Worm (Caenorhabditis elegans) whole organism, young adult: ENCODE data around the gene rpc-2.

ENCODE experiments used
- B0336.3 ChIP-seq: fragments of 200-800 bp; sonication (Bioruptor generic); IDR thresholded peaks from 2 replicates; pipeline ENCODE4 v1.3.6; 2022; ENCODE audit warnings: missing genetic modification characterization, missing compliant biosample characterization
- C17E4.6 ChIP-seq: fragments of 200-800 bp; sonication (Bioruptor generic); IDR thresholded peaks from 2 replicates; pipeline ENCODE4 v1.3.6; 2022; ENCODE audit warnings: missing genetic modification reagents, missing genetic modification characterization, missing compliant biosample characterization
- D2030.7 ChIP-seq: fragments of 200-800 bp; sonication (Bioruptor generic); IDR thresholded peaks from 2 replicates; pipeline ENCODE4 v1.3.6; 2022; ENCODE audit warnings: missing genetic modification reagents, missing genetic modification characterization, missing compliant biosample characterization
- F22D6.2 ChIP-seq: sonication (generic microtip); optimal IDR thresholded peaks from 2 replicates; lab custom pipeline; 2016; ENCODE audit warnings: mild to moderate bottlenecking, missing genetic modification characterization, missing compliant biosample characterization
- F23B12.7 ChIP-seq: sonication (generic microtip); optimal IDR thresholded peaks from 2 replicates; lab custom pipeline; 2017; ENCODE audit warnings: missing genetic modification characterization, mild to moderate bottlenecking, missing compliant biosample characterization, antibody characterized with exemption, moderate library complexity; ENCODE audit not compliant: insufficient read depth
- F33H1.4 ChIP-seq: fragments of 200-800 bp; sonication (Bioruptor generic); IDR thresholded peaks from 2 replicates; pipeline ENCODE4 v1.3.6; 2022; ENCODE audit warnings: missing genetic modification reagents, missing genetic modification characterization, missing compliant biosample characterization
- F49E8.2 ChIP-seq: sonication (generic microtip); optimal IDR thresholded peaks from 3 replicates; lab custom pipeline; 2017; ENCODE audit warnings: missing genetic modification characterization, mild to moderate bottlenecking, missing compliant biosample characterization, antibody characterized with exemption, moderate library complexity; ENCODE audit not compliant: insufficient read depth
- F57C9.4 ChIP-seq: sonication (generic microtip); optimal IDR thresholded peaks from 2 replicates; lab custom pipeline; 2017; ENCODE audit warnings: mild to moderate bottlenecking, missing genetic modification characterization, missing compliant biosample characterization
- T26A5.8 ChIP-seq: sonication (generic microtip); optimal IDR thresholded peaks from 2 replicates; lab custom pipeline; 2016; ENCODE audit warnings: missing genetic modification characterization, missing compliant biosample characterization
- Y53F4B.3 ChIP-seq: fragments of 200-800 bp; sonication (Bioruptor generic); IDR thresholded peaks from 2 replicates; pipeline ENCODE4 v1.3.6; 2022; ENCODE audit warnings: missing genetic modification reagents, missing genetic modification characterization, missing compliant biosample characterization
- Y79H2A.3 ChIP-seq: fragments of 200-800 bp; sonication (Bioruptor generic); conservative IDR thresholded peaks from 2 replicates; pipeline ENCODE4 v1.3.6; 2022; ENCODE audit warnings: missing genetic modification reagents, missing genetic modification characterization, missing compliant biosample characterization
- ZK185.1 ChIP-seq: sonication (generic microtip); optimal IDR thresholded peaks from 2 replicates; lab custom pipeline; 2016; ENCODE audit warnings: mild to moderate bottlenecking, missing genetic modification characterization, missing compliant biosample characterization; ENCODE audit not compliant: poor library complexity, severe bottlenecking
- akir-1 ChIP-seq: fragments of 200-800 bp; sonication (Bioruptor generic); optimal IDR thresholded peaks from 2 replicates; lab custom pipeline; 2018; ENCODE audit warnings: mild to moderate bottlenecking, missing genetic modification characterization, moderate library complexity, missing compliant biosample characterization
- attf-3 ChIP-seq: fragments of 200-800 bp; sonication (Bioruptor generic); conservative IDR thresholded peaks from 2 replicates; pipeline ENCODE4 v1.3.6; 2022; ENCODE audit warnings: missing genetic modification reagents, missing genetic modification characterization, missing compliant biosample characterization
- attf-6 ChIP-seq: fragments of 200-800 bp; sonication (Bioruptor generic); IDR thresholded peaks from 2 replicates; pipeline ENCODE4 v1.3.6; 2022; ENCODE audit warnings: missing genetic modification reagents, missing genetic modification characterization, missing compliant biosample characterization
- cebp-1 ChIP-seq, 2 experiments: fragments of 200-800 bp in 1 of 2; sonication (Bioruptor generic) in 1 of 2; sonication (generic microtip) in 1 of 2; IDR thresholded peaks in 1 of 2; optimal IDR thresholded peaks in 1 of 2; 2 replicates each; pipeline versions ENCODE4 v1.3.6 to Lab custom; 2017 to 2022; ENCODE audit warnings: missing compliant biosample characterization in 2 of 2, missing genetic modification characterization in 2 of 2, mild to moderate bottlenecking in 1 of 2, missing genetic modification reagents in 1 of 2, moderate library complexity in 1 of 2
- ceh-40 ChIP-seq: fragments of 200-800 bp; sonication (Bioruptor generic); IDR thresholded peaks from 2 replicates; pipeline ENCODE4 v1.3.6; 2022; ENCODE audit warnings: missing genetic modification characterization, missing compliant biosample characterization
- ceh-58 ChIP-seq: fragments of 200-800 bp; sonication (Bioruptor generic); IDR thresholded peaks from 2 replicates; pipeline ENCODE4 v1.3.6; 2022; ENCODE audit warnings: missing genetic modification characterization, missing compliant biosample characterization
- die-1 ChIP-seq: sonication (generic microtip); optimal IDR thresholded peaks from 2 replicates; lab custom pipeline; 2016; ENCODE audit warnings: missing genotype, mild to moderate bottlenecking, missing genetic modification characterization, missing compliant biosample characterization
- dpl-1 ChIP-seq: fragments of 150-350 bp; optimal IDR thresholded peaks from 2 replicates; lab custom pipeline; 2014; ENCODE audit warnings: missing biosample characterization, missing genetic modification reagents, missing genetic modification characterization
- efl-1 ChIP-seq: fragments of 150-350 bp; optimal IDR thresholded peaks from 2 replicates; lab custom pipeline; 2014; ENCODE audit warnings: missing biosample characterization, missing genetic modification reagents, missing genetic modification characterization
- egl-44 ChIP-seq: fragments of 200-800 bp; sonication (Bioruptor generic); IDR thresholded peaks from 2 replicates; pipeline ENCODE4 v1.3.6; 2022; ENCODE audit warnings: missing genetic modification reagents, missing genetic modification characterization, missing compliant biosample characterization
- him-1 ChIP-seq: sonication (generic microtip); optimal IDR thresholded peaks from 2 replicates; lab custom pipeline; 2016; ENCODE audit warnings: missing genotype, missing genetic modification reagents, missing genetic modification characterization, missing compliant biosample characterization
- hmg-1.2 ChIP-seq: fragments of 200-800 bp; sonication (Bioruptor generic); IDR thresholded peaks from 2 replicates; pipeline ENCODE4 v1.3.6; 2022; ENCODE audit warnings: missing genetic modification reagents, missing genetic modification characterization, missing compliant biosample characterization
- hrde-1 ChIP-seq: sonication (generic microtip); optimal IDR thresholded peaks from 2 replicates; lab custom pipeline; 2016; ENCODE audit warnings: missing genetic modification characterization, mild to moderate bottlenecking, missing compliant biosample characterization, moderate library complexity, missing genotype, missing genetic modification reagents, borderline replicate concordance
- hsf-1 ChIP-seq: fragments of 200-800 bp; sonication (Bioruptor generic); IDR thresholded peaks from 2 replicates; pipeline ENCODE4 v1.3.6; 2022; ENCODE audit warnings: missing genetic modification reagents, missing genetic modification characterization, missing compliant biosample characterization
- lin-35 ChIP-seq, 3 experiments: fragments of 150-350 bp in 2 of 3; sonication (generic microtip) in 1 of 3; optimal IDR thresholded peaks; 2 replicates each; lab custom pipeline; 2014 to 2018; ENCODE audit warnings: missing biosample characterization in 3 of 3, missing genetic modification characterization in 3 of 3, missing genetic modification reagents in 3 of 3
- lin-54 ChIP-seq: fragments of 200-800 bp; sonication (Bioruptor generic); optimal IDR thresholded peaks from 2 replicates; lab custom pipeline; 2018; ENCODE audit warnings: mild to moderate bottlenecking, missing genetic modification characterization, missing compliant biosample characterization
- lsl-1 ChIP-seq: fragments of 200-800 bp; sonication (Bioruptor generic); optimal IDR thresholded peaks from 2 replicates; lab custom pipeline; 2018; ENCODE audit warnings: mild to moderate bottlenecking, missing genetic modification characterization, moderate library complexity, missing compliant biosample characterization
- madf-3 ChIP-seq: fragments of 200-800 bp; sonication (Bioruptor generic); IDR thresholded peaks from 2 replicates; pipeline ENCODE4 v1.3.6; 2022; ENCODE audit warnings: missing genetic modification reagents, missing genetic modification characterization, missing compliant biosample characterization
- madf-6 ChIP-seq: fragments of 200-800 bp; sonication (Bioruptor generic); IDR thresholded peaks from 2 replicates; pipeline ENCODE4 v1.3.6; 2022; ENCODE audit warnings: missing genetic modification reagents, missing genetic modification characterization, missing compliant biosample characterization
- nfya-1 ChIP-seq: sonication (generic microtip); optimal IDR thresholded peaks from 2 replicates; lab custom pipeline; 2017; ENCODE audit warnings: antibody characterized with exemption, missing compliant biosample characterization, missing genetic modification characterization, borderline replicate concordance; ENCODE audit not compliant: insufficient read depth
- nfyb-1 ChIP-seq: fragments of 200-800 bp; sonication (Bioruptor generic); IDR thresholded peaks from 2 replicates; pipeline ENCODE4 v1.3.6; 2022; ENCODE audit warnings: missing genetic modification reagents, missing genetic modification characterization, missing compliant biosample characterization
- nhr-80 ChIP-seq: sonication (generic microtip); optimal IDR thresholded peaks from 2 replicates; lab custom pipeline; 2016; ENCODE audit warnings: missing genetic modification characterization, missing compliant biosample characterization
- repo-1 ChIP-seq: sonication (generic microtip); optimal IDR thresholded peaks from 2 replicates; lab custom pipeline; 2017; ENCODE audit warnings: mild to moderate bottlenecking, missing genetic modification characterization, missing compliant biosample characterization
- snpc-3.4 ChIP-seq: sonication (generic microtip); optimal IDR thresholded peaks from 2 replicates; lab custom pipeline; 2017; ENCODE audit warnings: missing genetic modification characterization, mild to moderate bottlenecking, missing compliant biosample characterization, antibody characterized with exemption, moderate library complexity, missing genotype, missing genetic modification reagents
- sptf-2 ChIP-seq: fragments of 200-800 bp; sonication (Bioruptor generic); optimal IDR thresholded peaks from 2 replicates; lab custom pipeline; 2018; ENCODE audit warnings: mild to moderate bottlenecking, missing genetic modification characterization, missing compliant biosample characterization
- tbp1 ChIP-seq: fragments of 200-800 bp; sonication (Bioruptor generic); optimal IDR thresholded peaks from 2 replicates; lab custom pipeline; 2018; ENCODE audit warnings: mild to moderate bottlenecking, missing genetic modification characterization, missing compliant biosample characterization
- unc-130 ChIP-seq: sonication (generic microtip); optimal IDR thresholded peaks from 2 replicates; lab custom pipeline; 2016; ENCODE audit warnings: missing genetic modification reagents, missing genetic modification characterization, missing compliant biosample characterization
- unc-62 ChIP-seq: fragments of 150-350 bp; optimal IDR thresholded peaks from 2 replicates; lab custom pipeline; 2014; ENCODE audit warnings: missing biosample characterization, missing genetic modification reagents, missing genetic modification characterization
- zim-3 ChIP-seq: sonication (generic microtip); optimal IDR thresholded peaks from 2 replicates; lab custom pipeline; 2017; ENCODE audit warnings: mild to moderate bottlenecking, missing genetic modification characterization, moderate library complexity, missing compliant biosample characterization
- ztf-18 ChIP-seq: sonication (generic microtip); optimal IDR thresholded peaks from 2 replicates; lab custom pipeline; 2016; ENCODE audit warnings: missing genotype, mild to moderate bottlenecking, missing genetic modification characterization, missing compliant biosample characterization
- ztf-28 ChIP-seq: fragments of 200-800 bp; sonication (Bioruptor generic); IDR thresholded peaks from 2 replicates; pipeline ENCODE4 v1.3.6; 2022; ENCODE audit warnings: missing genetic modification reagents, missing genetic modification characterization, missing compliant biosample characterization
- ztf-3 ChIP-seq: fragments of 200-800 bp; sonication (Bioruptor generic); optimal IDR thresholded peaks from 2 replicates; lab custom pipeline; 2018; ENCODE audit warnings: mild to moderate bottlenecking, missing genetic modification characterization, missing compliant biosample characterization

The rpc-2 gene

ce11 chrIII:5586925-5587324 is 29.8 kb downstream of the rpc-2 start, which contains the start of gene F56D2.2:
Gene F56D2.2 (plus strand): TSS chrIII:5587263.
- TF ChIP-seq unc-130 (GFP tag; lab: Kevin White, UChicago) (no peak), lin-35 (GFP tag; optimal IDR thresholded peaks at IDR 0.05; lab: Kevin White, UChicago) (peak in 1 of 3 experiments; percentile 9), efl-1 (GFP tag; lab: Kevin White, UChicago) (peak; percentile 45)
- TF ChIP-seq, all 124 proteins: peak for 2

- TF ChIP-seq F49E8.2 (tag; lab: Kevin White, UChicago) (peak; percentile 14), lsl-1 (GFP tag; lab: Kevin White, UChicago) (peak; percentile 24), snpc-3.4 (tag; lab: Kevin White, UChicago) (peak; percentile 63), him-1 (peak; percentile 30), T26A5.8 (tag; lab: Kevin White, UChicago) (no peak), hsf-1 (peak; percentile 46; the same call in 1 of the 2 replicates), ZK185.1 (peak; percentile 9), madf-3 (GFP tag; lab: Robert Waterston, UW) (0 out of 2 replicates have a peak, but pooled peaks have one; percentile 32), attf-6 (GFP tag; lab: Robert Waterston, UW) (peak; percentile 61; the same call in 1 of the 2 replicates), Y79H2A.3 (GFP tag; lab: Robert Waterston, UW) (0 out of 2 replicates have a peak, but pooled peaks have one; percentile 59), hrde-1 (tag; lab: Kevin White, UChicago) (peak; percentile 59), C17E4.6 (GFP tag; lab: Robert Waterston, UW) (0 out of 2 replicates have a peak, but pooled peaks have one; percentile 31), egl-44 (GFP tag; lab: Robert Waterston, UW) (no peak), tbp1 (GFP tag; lab: Kevin White, UChicago) (peak; percentile 9), zim-3 (tag; lab: Kevin White, UChicago) (no peak), B0336.3 (GFP tag; lab: Robert Waterston, UW) (peak; percentile 68), nfya-1 (tag; lab: Kevin White, UChicago) (no peak), lin-54 (GFP tag; lab: Kevin White, UChicago) (peak; percentile 40), F33H1.4 (GFP tag; lab: Robert Waterston, UW) (peak; percentile 33; the same call in 1 of the 2 replicates), unc-62 (GFP tag; lab: Kevin White, UChicago) (no peak), nfyb-1 (GFP tag; lab: Robert Waterston, UW) (peak; percentile 48; the same call in 1 of the 2 replicates), lin-35 (GFP tag; optimal IDR thresholded peaks at IDR 0.05; lab: Kevin White, UChicago) (peak in 1 of 3 experiments; percentile 26), ceh-58 (0 out of 2 replicates have a peak, but pooled peaks have one; percentile 50), cebp-1 (GFP tag; IDR thresholded peaks at IDR 0.05; lab: Robert Waterston, UW) (no peak), cebp-1 (tag; optimal IDR thresholded peaks at IDR 0.05; lab: Kevin White, UChicago) (peak; percentile 29), Y53F4B.3 (no peak), die-1 (tag; lab: Kevin White, UChicago) (peak; percentile 8), madf-6 (peak; percentile 52), akir-1 (GFP tag; lab: Kevin White, UChicago) (no peak), D2030.7 (GFP tag; lab: Robert Waterston, UW) (peak; percentile 43; the same call in 1 of the 2 replicates), ceh-40 (GFP tag; lab: Robert Waterston, UW) (no peak), repo-1 (tag; lab: Kevin White, UChicago) (peak; percentile 74)
Observed at ce11 chrIII:5588746-5589145, 31.6 kb downstream of the rpc-2 start.

- TF ChIP-seq hmg-1.2 (GFP tag; lab: Robert Waterston, UW) (peak; percentile 86), efl-1 (GFP tag; lab: Kevin White, UChicago) (peak; percentile 40), ztf-18 (peak; percentile 4), F23B12.7 (peak; percentile 47), F22D6.2 (tag; lab: Kevin White, UChicago) (no peak), nhr-80 (tag; lab: Kevin White, UChicago) (peak; percentile 20), sptf-2 (GFP tag; lab: Kevin White, UChicago) (no peak), ztf-3 (GFP tag; lab: Kevin White, UChicago) (no peak), F57C9.4 (no peak), ztf-28 (GFP tag; lab: Robert Waterston, UW) (no peak), dpl-1 (peak; percentile 53), D2030.7 (GFP tag; lab: Robert Waterston, UW) (peak; percentile 62), attf-3 (GFP tag; lab: Robert Waterston, UW) (peak; percentile 51; the same call in 1 of the 2 replicates)
Observed at ce11 chrIII:5591668-5592149, 34.5 kb downstream of the rpc-2 start, which contains the start of the genes ddx-15 and ucr-1. Gene ddx-15 (minus strand): TSS chrIII:5591718. Gene ucr-1 (plus strand): TSS chrIII:5592135.
